Worm (Caenorhabditis elegans): ENCODE data around the gene set-30.

set-30 gene

DNA sequence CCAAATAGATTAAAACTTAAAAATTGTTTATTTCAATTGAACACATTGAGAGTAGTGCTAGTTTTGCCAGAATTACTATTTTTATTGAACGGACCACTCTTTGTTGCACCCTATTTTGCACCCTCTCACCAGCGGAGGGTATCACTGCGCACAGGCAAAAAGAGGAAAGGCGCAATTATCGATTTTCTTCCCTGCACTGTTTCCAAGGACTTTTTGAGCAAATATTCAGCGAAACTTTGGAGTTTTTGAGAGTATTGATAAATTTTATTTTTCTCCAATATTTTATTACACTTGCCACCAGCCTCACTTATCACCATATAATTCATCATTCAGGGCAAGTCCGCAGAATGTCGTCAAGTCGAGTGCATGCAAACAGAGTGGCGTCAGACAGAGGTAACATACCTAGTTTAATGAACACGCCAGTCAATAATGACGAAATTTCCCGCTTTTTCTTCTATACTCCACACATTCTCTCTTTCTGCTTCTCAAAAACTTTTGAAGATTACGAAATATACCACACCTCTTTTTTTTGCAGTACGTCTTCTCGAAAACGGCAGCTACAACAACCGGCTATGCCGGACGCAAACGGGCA, 19.1 kb downstream of the set-30 start (continued):
- TF ChIP-seq nhr-77 (tag; optimal IDR thresholded peaks at IDR 0.05): peak; percentile 19
- TF ChIP-seq hlh-30 (tag; optimal IDR thresholded peaks at IDR 0.05; ENCODE audit: insufficient read depth): peak; percentile 2
- no peak for TF ChIP-seq lin-15B (tag; optimal IDR thresholded peaks at IDR 0.05)
- peak; percentile 17 for TF ChIP-seq rbr-2 (tag; optimal IDR thresholded peaks at IDR 0.05)
- TF ChIP-seq mdt-29 (GFP tag; IDR thresholded peaks at IDR 0.05): no peak
- no peak for TF ChIP-seq zfp-2 (tag; optimal IDR thresholded peaks at IDR 0.05)
- no peak for TF ChIP-seq ZK337.2 (GFP tag; IDR thresholded peaks at IDR 0.05)
- TF ChIP-seq madf-5 (GFP tag; IDR thresholded peaks at IDR 0.05): no peak
- no peak for TF ChIP-seq F37D6.2 (tag; optimal IDR thresholded peaks at IDR 0.05)
- TF ChIP-seq dpl-1 (GFP tag; optimal IDR thresholded peaks at IDR 0.05): peak; percentile 10
- no peak for TF ChIP-seq snpc-1.2 (GFP tag; IDR thresholded peaks at IDR 0.05)
- peak; percentile 42 for TF ChIP-seq dve-1 (tag; optimal IDR thresholded peaks at IDR 0.05; ENCODE audit: insufficient read depth)
- no peak for TF ChIP-seq skn-1 (tag; optimal IDR thresholded peaks at IDR 0.05)
- TF ChIP-seq madf-9 (GFP tag; conservative IDR thresholded peaks at IDR 0.05): no peak
- no peak for TF ChIP-seq mdl-1 (tag; optimal IDR thresholded peaks at IDR 0.05)
- no peak for TF ChIP-seq unc-130 (GFP tag; optimal IDR thresholded peaks at IDR 0.05)
- TF ChIP-seq saeg-2 (GFP tag; IDR thresholded peaks at IDR 0.05): no peak
- no peak for TF ChIP-seq fkh-10 (GFP tag; optimal IDR thresholded peaks at IDR 0.05)
- no peak for TF ChIP-seq ceh-20 (GFP tag; IDR thresholded peaks at IDR 0.05)
- no peak for TF ChIP-seq aly-2 (tag; optimal IDR thresholded peaks at IDR 0.05)
- no peak for TF ChIP-seq F44E2.7 (GFP tag; IDR thresholded peaks at IDR 0.05)
- no peak for TF ChIP-seq zag-1 (tag; optimal IDR thresholded peaks at IDR 0.05)
- no peak for TF ChIP-seq F26F4.8 (GFP tag; conservative IDR thresholded peaks at IDR 0.05)
- TF ChIP-seq unc-62 (GFP tag; optimal IDR thresholded peaks at IDR 0.05 in 1 of 2): peak in 1 of 2 experiments; percentile 24
- TF ChIP-seq unc-62 (tag; optimal IDR thresholded peaks at IDR 0.05): no peak
- TF ChIP-seq nhr-28 (tag; optimal IDR thresholded peaks at IDR 0.05): peak; percentile 20
- TF ChIP-seq daf-19 (GFP tag; conservative IDR thresholded peaks at IDR 0.05): no peak
- TF ChIP-seq egl-27 (tag; optimal IDR thresholded peaks at IDR 0.05): no peak
- TF ChIP-seq nhr-41 (GFP tag; IDR thresholded peaks at IDR 0.05): no peak
- TF ChIP-seq D1046.2 (GFP tag; IDR thresholded peaks at IDR 0.05): no peak
- TF ChIP-seq ceh-32 (tag; optimal IDR thresholded peaks at IDR 0.05; ENCODE audit: poor library complexity): no peak
- no peak for TF ChIP-seq ceh-44 (GFP tag; IDR thresholded peaks at IDR 0.05)
- TF ChIP-seq set-16 (GFP tag; IDR thresholded peaks at IDR 0.05): no peak

- no peak for TF ChIP-seq daf-16 (GFP tag; optimal IDR thresholded peaks at IDR 0.05)
- peak; percentile 9 for TF ChIP-seq daf-16 (tag; optimal IDR thresholded peaks at IDR 0.05)
- TF ChIP-seq aha-1 (tag): peak; percentile 71
- TF ChIP-seq hif-1 (tag; optimal IDR thresholded peaks at IDR 0.05): no peak
These were observed 21.9 kb downstream of the set-30 start, which contains the start of gene ZC449.2 for ce11 chrX:5020996-5021395. Gene ZC449.2 (plus strand): TSS chrX:5021285.

DNA sequence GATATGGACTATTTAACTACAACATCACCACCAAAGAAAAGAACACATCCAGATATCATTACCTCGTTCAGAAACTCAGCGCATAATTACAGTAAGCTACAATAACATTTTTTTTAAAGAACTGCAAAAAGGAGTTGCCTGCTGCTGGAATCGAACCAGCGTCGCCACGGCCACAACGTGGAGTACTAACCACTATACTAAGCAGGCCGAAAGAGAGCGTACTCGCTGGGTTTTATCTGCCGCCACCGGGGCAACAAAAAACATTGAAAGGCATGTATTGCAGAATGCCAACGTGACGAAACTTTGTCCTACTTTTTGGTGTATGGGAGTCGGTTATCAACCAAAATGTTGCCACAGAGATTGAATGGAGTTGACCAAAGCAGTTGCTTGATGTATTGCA, 23.6 kb downstream of the set-30 start:
- no peak for TF ChIP-seq Y5F2A.4 (GFP tag; optimal IDR thresholded peaks at IDR 0.05)
- no peak for TF ChIP-seq ces-1 (GFP tag; optimal IDR thresholded peaks at IDR 0.05)
- TF ChIP-seq ZK337.2 (GFP tag; IDR thresholded peaks at IDR 0.05): peak; percentile 61
- 0 out of 2 replicates have a peak, but pooled peaks have one; percentile 51 for TF ChIP-seq nhr-41 (GFP tag; IDR thresholded peaks at IDR 0.05)
- TF ChIP-seq sdz-12 (GFP tag; optimal IDR thresholded peaks at IDR 0.05): peak; percentile 55
- TF ChIP-seq lin-39 (tag; optimal IDR thresholded peaks at IDR 0.05): no peak
- TF ChIP-seq vab-7 (GFP tag; IDR thresholded peaks at IDR 0.05): peak; percentile 80
- TF ChIP-seq lin-1 (GFP tag; IDR thresholded peaks at IDR 0.05): peak; percentile 70
- peak; percentile 45 for TF ChIP-seq hlh-30 (tag; optimal IDR thresholded peaks at IDR 0.05; ENCODE audit: insufficient read depth)
- peak; percentile 67 for TF ChIP-seq zip-2 (tag; optimal IDR thresholded peaks at IDR 0.05)
- TF ChIP-seq spr-1 (tag; optimal IDR thresholded peaks at IDR 0.05): peak; percentile 17
- TF ChIP-seq nhr-6 (tag; optimal IDR thresholded peaks at IDR 0.05): peak; percentile 61
- TF ChIP-seq nhr-25 (tag; optimal IDR thresholded peaks at IDR 0.05; ENCODE audit: borderline replicate concordance, insufficient read depth): no peak
- TF ChIP-seq zfp-3 (GFP tag; conservative IDR thresholded peaks at IDR 0.05): no peak
- 0 out of 2 replicates have a peak, but pooled peaks have one; percentile 42 for TF ChIP-seq dmd-9 (GFP tag; IDR thresholded peaks at IDR 0.05)
- peak; percentile 14 for TF ChIP-seq gei-8 (GFP tag; optimal IDR thresholded peaks at IDR 0.05)
- no peak for TF ChIP-seq fkh-10 (GFP tag; optimal IDR thresholded peaks at IDR 0.05)

Data from whole organism, L4 larva.